Worm (Caenorhabditis elegans): Measurements from ENCODE around the gene F18C5.5.

Gene F18C5.5

DNA sequence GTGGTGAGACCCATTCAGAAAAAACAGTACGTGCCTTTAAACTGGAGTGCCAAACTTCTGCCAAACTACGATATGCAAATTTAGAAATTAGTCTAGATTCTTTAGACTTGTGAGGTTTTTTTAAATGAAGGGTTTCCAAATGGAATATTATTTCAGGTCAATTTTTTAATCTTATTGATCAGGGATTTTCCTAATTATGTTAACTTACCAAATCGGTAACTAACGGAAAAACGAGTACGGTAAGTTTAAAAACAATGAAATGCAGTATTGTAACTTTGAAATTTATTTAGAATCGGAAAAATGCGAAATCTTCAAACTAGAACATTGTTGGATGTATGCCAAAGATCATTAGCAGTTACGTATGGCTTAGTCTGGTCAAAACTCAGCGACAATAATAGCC, 50.3 kb downstream of the F18C5.5 start, which contains the start of gene C56E6.7:
C56E6.7 (plus strand) TSS at position 301 of the 400 bp plus-strand sequence.
- TF ChIP-seq D2030.7 (GFP tag; IDR thresholded peaks at IDR 0.05) (no peak), ccch-3 (GFP tag; optimal IDR thresholded peaks at IDR 0.05) (no peak), ama-1 (optimal IDR thresholded peaks at IDR 0.05) (no peak), ama-1 (GFP tag; optimal IDR thresholded peaks at IDR 0.05) (no peak)
